Worm (Caenorhabditis elegans) whole organism, young adult: Measurements from ENCODE around the gene hot-6.

ENCODE experiments used
- C06A6.2 ChIP-seq: fragments of 200-800 bp; sonication (Bioruptor generic); conservative IDR thresholded peaks from 2 replicates; pipeline ENCODE4 v1.3.6; 2022; ENCODE audit warnings: missing genetic modification characterization, missing compliant biosample characterization
- F10E7.11 ChIP-seq: sonication (generic microtip); optimal IDR thresholded peaks from 2 replicates; lab custom pipeline; 2017; ENCODE audit warnings: mild to moderate bottlenecking, missing genetic modification characterization, moderate library complexity, missing compliant biosample characterization
- F39B2.1 ChIP-seq: fragments of 200-800 bp; sonication (Bioruptor generic); IDR thresholded peaks from 2 replicates; pipeline ENCODE4 v1.3.6; 2022; ENCODE audit warnings: missing genetic modification reagents, missing genetic modification characterization, missing compliant biosample characterization
- F52B5.7 ChIP-seq: sonication (generic microtip); optimal IDR thresholded peaks from 2 replicates; lab custom pipeline; 2016; ENCODE audit warnings: mild to moderate bottlenecking, missing genetic modification characterization, missing compliant biosample characterization
- Y53F4B.3 ChIP-seq: fragments of 200-800 bp; sonication (Bioruptor generic); IDR thresholded peaks from 2 replicates; pipeline ENCODE4 v1.3.6; 2022; ENCODE audit warnings: missing genetic modification reagents, missing genetic modification characterization, missing compliant biosample characterization
- Y67H2A.10 ChIP-seq: fragments of 200-800 bp; sonication (Bioruptor generic); conservative IDR thresholded peaks from 2 replicates; pipeline ENCODE4 v1.3.6; 2022; ENCODE audit warnings: missing genetic modification reagents, missing genetic modification characterization, missing compliant biosample characterization
- Y79H2A.3 ChIP-seq: fragments of 200-800 bp; sonication (Bioruptor generic); conservative IDR thresholded peaks from 2 replicates; pipeline ENCODE4 v1.3.6; 2022; ENCODE audit warnings: missing genetic modification reagents, missing genetic modification characterization, missing compliant biosample characterization
- Y95B8A.8 ChIP-seq: fragments of 200-800 bp; sonication (Bioruptor generic); IDR thresholded peaks from 2 replicates; pipeline ENCODE4 v1.3.6; 2022; ENCODE audit warnings: missing genetic modification reagents, missing genetic modification characterization, missing compliant biosample characterization
- ZK185.1 ChIP-seq: sonication (generic microtip); optimal IDR thresholded peaks from 2 replicates; lab custom pipeline; 2016; ENCODE audit warnings: mild to moderate bottlenecking, missing genetic modification characterization, missing compliant biosample characterization; ENCODE audit not compliant: poor library complexity, severe bottlenecking
- ama-1 ChIP-seq, 3 experiments: fragments of 150-350 bp in 1 of 3; sonication (generic microtip) in 2 of 3; optimal IDR thresholded peaks; 2 replicates each; lab custom pipeline; 2014 to 2018; ENCODE audit warnings: missing biosample characterization in 2 of 3, missing genetic modification characterization in 2 of 3, missing genetic modification reagents in 2 of 3
- aptf-2 ChIP-seq: fragments of 200-800 bp; sonication (Bioruptor generic); conservative IDR thresholded peaks from 2 replicates; pipeline ENCODE4 v1.3.6; 2022; ENCODE audit warnings: missing genetic modification reagents, missing genetic modification characterization, missing compliant biosample characterization
- aptf-3 ChIP-seq: fragments of 200-800 bp; sonication (Bioruptor generic); IDR thresholded peaks from 2 replicates; pipeline ENCODE4 v1.3.6; 2022; ENCODE audit warnings: missing genetic modification characterization, missing compliant biosample characterization
- attf-6 ChIP-seq: fragments of 200-800 bp; sonication (Bioruptor generic); IDR thresholded peaks from 2 replicates; pipeline ENCODE4 v1.3.6; 2022; ENCODE audit warnings: missing genetic modification reagents, missing genetic modification characterization, missing compliant biosample characterization
- bed-2 ChIP-seq: fragments of 200-800 bp; sonication (Bioruptor generic); IDR thresholded peaks from 2 replicates; pipeline ENCODE4 v1.3.6; 2022; ENCODE audit warnings: missing genetic modification reagents, missing genetic modification characterization, missing compliant biosample characterization
- cebp-2 ChIP-seq: fragments of 200-800 bp; sonication (Bioruptor generic); IDR thresholded peaks from 2 replicates; pipeline ENCODE4 v1.3.6; 2022; ENCODE audit warnings: missing genetic modification characterization, missing compliant biosample characterization
- ceh-79 ChIP-seq: sonication (generic microtip); optimal IDR thresholded peaks from 2 replicates; lab custom pipeline; 2017; ENCODE audit warnings: mild to moderate bottlenecking, missing genetic modification characterization, missing compliant biosample characterization
- ceh-91 ChIP-seq: fragments of 200-800 bp; sonication (Bioruptor generic); IDR thresholded peaks from 2 replicates; pipeline ENCODE4 v1.3.6; 2022; ENCODE audit warnings: missing genetic modification reagents, missing genetic modification characterization, missing compliant biosample characterization
- die-1 ChIP-seq: sonication (generic microtip); optimal IDR thresholded peaks from 2 replicates; lab custom pipeline; 2016; ENCODE audit warnings: missing genotype, mild to moderate bottlenecking, missing genetic modification characterization, missing compliant biosample characterization
- ets-4 ChIP-seq: fragments of 200-800 bp; sonication (Bioruptor generic); optimal IDR thresholded peaks from 2 replicates; lab custom pipeline; 2018; ENCODE audit warnings: mild to moderate bottlenecking, missing genetic modification characterization, missing compliant biosample characterization
- gei-17 ChIP-seq: fragments of 200-800 bp; sonication (Bioruptor generic); optimal IDR thresholded peaks from 2 replicates; lab custom pipeline; 2018; ENCODE audit warnings: mild to moderate bottlenecking, missing genetic modification characterization, missing compliant biosample characterization
- hmg-1.2 ChIP-seq: fragments of 200-800 bp; sonication (Bioruptor generic); IDR thresholded peaks from 2 replicates; pipeline ENCODE4 v1.3.6; 2022; ENCODE audit warnings: missing genetic modification reagents, missing genetic modification characterization, missing compliant biosample characterization
- lin-40 ChIP-seq: sonication (generic microtip); optimal IDR thresholded peaks from 2 replicates; lab custom pipeline; 2016; ENCODE audit warnings: missing genetic modification characterization, mild to moderate bottlenecking, missing compliant biosample characterization, missing genotype, missing genetic modification reagents
- lin-54 ChIP-seq: fragments of 200-800 bp; sonication (Bioruptor generic); optimal IDR thresholded peaks from 2 replicates; lab custom pipeline; 2018; ENCODE audit warnings: mild to moderate bottlenecking, missing genetic modification characterization, missing compliant biosample characterization
- madf-10 ChIP-seq: sonication (generic microtip); optimal IDR thresholded peaks from 2 replicates; lab custom pipeline; 2016; ENCODE audit warnings: mild to moderate bottlenecking, missing genetic modification characterization, missing compliant biosample characterization
- madf-3 ChIP-seq: fragments of 200-800 bp; sonication (Bioruptor generic); IDR thresholded peaks from 2 replicates; pipeline ENCODE4 v1.3.6; 2022; ENCODE audit warnings: missing genetic modification reagents, missing genetic modification characterization, missing compliant biosample characterization
- madf-8 ChIP-seq: fragments of 200-800 bp; sonication (Bioruptor generic); conservative IDR thresholded peaks from 2 replicates; pipeline ENCODE4 v1.3.6; 2022; ENCODE audit warnings: missing genetic modification reagents, missing genetic modification characterization, missing compliant biosample characterization
- mes-4 ChIP-seq: sonication (generic microtip); optimal IDR thresholded peaks from 2 replicates; lab custom pipeline; 2016; ENCODE audit warnings: missing genotype, missing genetic modification characterization, missing compliant biosample characterization
- nfya-2 ChIP-seq: fragments of 200-800 bp; sonication (Bioruptor generic); IDR thresholded peaks from 2 replicates; pipeline ENCODE4 v1.3.6; 2022; ENCODE audit warnings: missing genetic modification reagents, missing genetic modification characterization, missing compliant biosample characterization
- nhr-120 ChIP-seq: fragments of 200-800 bp; sonication (Bioruptor generic); IDR thresholded peaks from 2 replicates; pipeline ENCODE4 v1.3.6; 2022; ENCODE audit warnings: missing genetic modification characterization, missing compliant biosample characterization
- nhr-80 ChIP-seq: sonication (generic microtip); optimal IDR thresholded peaks from 2 replicates; lab custom pipeline; 2016; ENCODE audit warnings: missing genetic modification characterization, missing compliant biosample characterization
- pha-4 ChIP-seq: fragments of 150-350 bp; sonication (generic microtip); optimal IDR thresholded peaks from 2 replicates; lab custom pipeline; 2014; ENCODE audit warnings: missing biosample characterization, missing genetic modification reagents, missing genetic modification characterization
- sdz-38 ChIP-seq: sonication (generic microtip); optimal IDR thresholded peaks from 2 replicates; lab custom pipeline; 2016; ENCODE audit warnings: missing genotype, missing genetic modification characterization, missing compliant biosample characterization
- snpc-3.4 ChIP-seq: sonication (generic microtip); optimal IDR thresholded peaks from 2 replicates; lab custom pipeline; 2017; ENCODE audit warnings: missing genetic modification characterization, mild to moderate bottlenecking, missing compliant biosample characterization, antibody characterized with exemption, moderate library complexity, missing genotype, missing genetic modification reagents
- tbp1 ChIP-seq: fragments of 200-800 bp; sonication (Bioruptor generic); optimal IDR thresholded peaks from 2 replicates; lab custom pipeline; 2018; ENCODE audit warnings: mild to moderate bottlenecking, missing genetic modification characterization, missing compliant biosample characterization
- unc-130 ChIP-seq: sonication (generic microtip); optimal IDR thresholded peaks from 2 replicates; lab custom pipeline; 2016; ENCODE audit warnings: missing genetic modification reagents, missing genetic modification characterization, missing compliant biosample characterization
- xnd-1 ChIP-seq: sonication (generic microtip); optimal IDR thresholded peaks from 2 replicates; lab custom pipeline; 2016; ENCODE audit warnings: missing genotype, missing genetic modification reagents, missing genetic modification characterization, missing compliant biosample characterization
- zfh-2 ChIP-seq: fragments of 200-800 bp; sonication (Bioruptor generic); conservative IDR thresholded peaks from 2 replicates; pipeline ENCODE4 v1.3.6; 2022; ENCODE audit warnings: missing genetic modification reagents, missing genetic modification characterization, missing compliant biosample characterization

The hot-6 gene

DNA sequence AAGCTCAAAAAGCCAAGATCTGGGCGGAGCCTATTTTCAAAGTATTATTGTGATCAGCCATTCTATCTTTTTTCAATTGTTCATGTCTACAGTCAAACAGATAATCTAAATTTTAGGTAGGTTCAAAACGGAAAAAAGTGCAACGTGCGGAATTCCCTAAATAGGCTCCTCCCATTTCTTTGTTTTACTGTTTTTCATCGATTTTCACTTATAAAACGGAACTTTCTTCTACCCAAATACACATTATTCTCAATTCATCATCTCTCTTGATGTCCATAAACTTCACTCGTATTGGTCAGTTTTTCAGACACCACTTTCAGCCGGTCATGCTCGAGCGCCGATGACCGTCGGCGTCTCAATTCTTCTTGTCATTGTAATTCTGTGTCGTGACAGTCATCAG is 23.9 kb downstream of the hot-6 start, which contains the start of gene F53B7.7:
Gene F53B7.7, plus strand, starts transcription at position 301 of the 400 bp plus-strand sequence.
- no peak for TF ChIP-seq ets-4
- no peak for TF ChIP-seq ceh-79 (tag; lab: Kevin White, UChicago)
- TF ChIP-seq Y95B8A.8 (GFP tag; lab: Robert Waterston, UW): no peak
- no peak for TF ChIP-seq mes-4 (tag; lab: Kevin White, UChicago)
- no peak for TF ChIP-seq gei-17 (GFP tag; lab: Kevin White, UChicago)
- TF ChIP-seq zfh-2 (GFP tag; lab: Robert Waterston, UW): no peak
- TF ChIP-seq lin-54: no peak
- no peak for TF ChIP-seq unc-130 (GFP tag; lab: Kevin White, UChicago)
- TF ChIP-seq nhr-120: no peak
- TF ChIP-seq Y79H2A.3 (GFP tag; lab: Robert Waterston, UW): no peak
- TF ChIP-seq aptf-2 (GFP tag; lab: Robert Waterston, UW): no peak
- TF ChIP-seq sdz-38: no peak
- TF ChIP-seq madf-8 (GFP tag; lab: Robert Waterston, UW): no peak
- no peak for TF ChIP-seq die-1 (tag; lab: Kevin White, UChicago)
- no peak for TF ChIP-seq aptf-3 (GFP tag; lab: Robert Waterston, UW)
- no peak for TF ChIP-seq F39B2.1 (GFP tag; lab: Robert Waterston, UW)
- TF ChIP-seq madf-3 (GFP tag; lab: Robert Waterston, UW): no peak
- no peak for TF ChIP-seq pha-4
- TF ChIP-seq ama-1 (optimal IDR thresholded peaks at IDR 0.05; lab: Kevin White, UChicago): no peak
- no peak for TF ChIP-seq ama-1 (GFP tag; optimal IDR thresholded peaks at IDR 0.05; lab: Kevin White, UChicago)
- no peak for TF ChIP-seq hmg-1.2 (GFP tag; lab: Robert Waterston, UW)

DNA sequence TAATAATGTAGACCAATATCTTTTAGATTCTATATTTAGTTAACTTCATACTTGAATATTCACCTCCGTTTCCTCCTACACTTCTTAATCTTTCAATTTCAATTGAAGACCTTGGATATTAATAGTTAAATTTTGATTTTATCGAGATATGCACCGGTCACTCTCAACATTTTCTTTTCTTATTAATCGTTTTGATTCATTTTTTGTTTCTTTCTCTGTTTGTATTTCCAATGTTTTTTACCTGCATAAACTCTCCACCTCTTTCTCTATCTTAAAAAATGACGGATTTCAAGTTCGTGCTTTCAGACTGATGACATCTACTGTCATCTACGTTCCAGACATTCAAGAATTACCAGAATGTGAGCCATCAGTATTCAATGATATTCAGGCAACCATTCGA is 30.9 kb downstream of the hot-6 start, which contains the start of gene frpr-9:
Gene frpr-9, plus strand, starts transcription at position 301 of the 400 bp plus-strand sequence.
- no peak for TF ChIP-seq C06A6.2
- TF ChIP-seq F52B5.7: no peak
- TF ChIP-seq Y53F4B.3: no peak
- TF ChIP-seq Y67H2A.10: no peak
- no peak for TF ChIP-seq tbp1 (GFP tag; lab: Kevin White, UChicago)
- no peak for TF ChIP-seq zfh-2 (GFP tag; lab: Robert Waterston, UW)
- no peak for TF ChIP-seq snpc-3.4

DNA sequence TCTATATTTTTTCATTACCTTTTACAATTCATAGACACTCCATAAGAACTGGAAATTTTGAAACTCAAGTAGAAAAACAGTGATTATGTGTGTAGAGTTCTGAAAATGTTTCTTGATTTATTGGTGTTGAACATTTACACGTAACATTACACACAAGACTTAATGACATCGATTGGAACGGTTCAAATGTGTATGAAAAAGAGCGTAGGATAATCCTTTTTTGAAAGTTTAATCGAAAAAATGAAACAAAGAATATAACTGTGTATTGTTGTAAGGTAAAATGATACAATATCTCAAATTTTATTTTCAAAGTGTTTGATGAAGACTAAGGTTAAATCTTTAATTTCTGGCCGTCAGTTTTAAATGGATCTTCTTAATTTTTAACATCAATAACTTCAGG is 41.6 kb downstream of the hot-6 start, which contains the start of gene fig-1:
Gene fig-1, minus strand, starts transcription at position 101 of the 400 bp plus-strand sequence.
- TF ChIP-seq C06A6.2 (no peak), xnd-1 (tag; lab: Kevin White, UChicago) (no peak), lin-40 (tag; lab: Kevin White, UChicago) (no peak), attf-6 (GFP tag; lab: Robert Waterston, UW) (no peak), ZK185.1 (tag; lab: Kevin White, UChicago) (no peak), F10E7.11 (tag; lab: Kevin White, UChicago) (no peak), unc-130 (GFP tag; lab: Kevin White, UChicago) (no peak), nfya-2 (GFP tag; lab: Robert Waterston, UW) (no peak), ceh-91 (GFP tag; lab: Robert Waterston, UW) (no peak), nhr-80 (no peak), cebp-2 (GFP tag; lab: Robert Waterston, UW) (no peak), madf-10 (tag; lab: Kevin White, UChicago) (no peak), bed-2 (no peak)
